Worm (Caenorhabditis elegans) whole organism, L3 larva: ENCODE results near the gene tra-1.

Experiments used
- daf-12 ChIP-seq: fragments of 150-350 bp; optimal IDR thresholded peaks from 2 replicates; lab custom pipeline; 2014; ENCODE audit warnings: missing biosample characterization, missing genetic modification reagents, missing genetic modification characterization
- elt-3 ChIP-seq, 3 experiments: fragments of 150-350 bp in 1 of 3; sonication (generic microtip) in 2 of 3; optimal IDR thresholded peaks; 2 replicates in 2 of 3; 4 replicates in 1 of 3; lab custom pipeline; 2014 to 2017; ENCODE audit warnings: missing biosample characterization in 3 of 3, missing genetic modification characterization in 3 of 3
- lin-39 ChIP-seq: fragments of 150-350 bp; optimal IDR thresholded peaks from 2 replicates; lab custom pipeline; 2018; ENCODE audit warnings: missing biosample characterization, missing genetic modification reagents, missing genetic modification characterization

DNA sequence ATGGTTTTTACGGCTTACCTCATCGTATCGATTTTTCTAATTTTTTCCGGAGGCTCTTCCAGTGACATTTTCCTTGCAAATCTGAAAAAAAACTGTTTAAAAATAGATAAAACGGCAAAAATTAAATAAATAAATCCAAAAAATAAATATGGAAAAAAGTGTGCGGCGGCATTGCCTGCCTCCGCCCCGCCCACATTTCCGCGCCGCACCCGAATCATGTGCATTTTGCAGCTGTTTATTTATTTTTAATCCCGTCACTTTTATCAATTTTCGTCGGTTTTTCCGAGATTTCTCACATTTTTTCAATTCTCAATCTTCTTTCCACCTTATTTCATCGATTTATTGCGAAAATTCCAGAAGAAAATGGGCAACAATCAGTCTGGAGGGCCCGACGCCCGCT lies 41.8 kb upstream of the tra-1 start, which contains the start of the genes Y47D3A.14 and aakb-2:
- peak; percentile 19 for TF ChIP-seq lin-39
- TF ChIP-seq daf-12 = no peak
- TF ChIP-seq elt-3 (tag; optimal IDR thresholded peaks at IDR 0.05; lab: Kevin White, UChicago) = no peak
